Fruit fly (Drosophila melanogaster) whole organism, adult: ENCODE results near the gene Polr3E.

Experiments used
- CG11617 ChIP-seq: fragments of 200-800 bp; sonication (Bioruptor generic); optimal IDR thresholded peaks from 2 replicates; lab custom pipeline; 2017; ENCODE audit warnings: mild to moderate bottlenecking, missing biosample characterization, missing genetic modification reagents, missing genetic modification characterization
- CG12768 ChIP-seq: fragments of 200-800 bp; sonication (Bioruptor generic); optimal IDR thresholded peaks from 2 replicates; lab custom pipeline; 2017; ENCODE audit warnings: missing biosample characterization, missing genetic modification characterization, mild to moderate bottlenecking, moderate library complexity, missing genetic modification reagents
- Crg-1 ChIP-seq: fragments of 200-800 bp; sonication (Bioruptor generic); optimal IDR thresholded peaks from 2 replicates; lab custom pipeline; 2016; ENCODE audit warnings: missing biosample characterization, missing genetic modification characterization
- Hr96 ChIP-seq: fragments of 200-800 bp; sonication (Bioruptor generic); optimal IDR thresholded peaks from 2 replicates; lab custom pipeline; 2016; ENCODE audit warnings: missing biosample characterization, missing genetic modification characterization
- Mnt ChIP-seq: fragments of 200-800 bp; sonication (Bioruptor generic); optimal IDR thresholded peaks from 2 replicates; lab custom pipeline; 2016; ENCODE audit warnings: missing biosample characterization, mild to moderate bottlenecking, missing genetic modification characterization
- cic ChIP-seq: fragments of 200-800 bp; sonication (Bioruptor generic); optimal IDR thresholded peaks from 2 replicates; lab custom pipeline; 2017; ENCODE audit warnings: missing biosample characterization, mild to moderate bottlenecking, missing genetic modification characterization, moderate library complexity
- ovo ChIP-seq: fragments of 200-800 bp; sonication (Bioruptor generic); optimal IDR thresholded peaks from 2 replicates; lab custom pipeline; 2016; ENCODE audit warnings: missing biosample characterization, missing genetic modification characterization
- pad ChIP-seq: fragments of 200-800 bp; sonication (Bioruptor generic); optimal IDR thresholded peaks from 3 replicates; lab custom pipeline; 2017; ENCODE audit warnings: missing biosample characterization, missing genetic modification characterization, mild to moderate bottlenecking, moderate library complexity, missing genetic modification reagents
- toe ChIP-seq: fragments of 200-800 bp; sonication (Bioruptor generic); optimal IDR thresholded peaks from 2 replicates; lab custom pipeline; 2016; ENCODE audit warnings: missing biosample characterization, missing genetic modification characterization

DNA sequence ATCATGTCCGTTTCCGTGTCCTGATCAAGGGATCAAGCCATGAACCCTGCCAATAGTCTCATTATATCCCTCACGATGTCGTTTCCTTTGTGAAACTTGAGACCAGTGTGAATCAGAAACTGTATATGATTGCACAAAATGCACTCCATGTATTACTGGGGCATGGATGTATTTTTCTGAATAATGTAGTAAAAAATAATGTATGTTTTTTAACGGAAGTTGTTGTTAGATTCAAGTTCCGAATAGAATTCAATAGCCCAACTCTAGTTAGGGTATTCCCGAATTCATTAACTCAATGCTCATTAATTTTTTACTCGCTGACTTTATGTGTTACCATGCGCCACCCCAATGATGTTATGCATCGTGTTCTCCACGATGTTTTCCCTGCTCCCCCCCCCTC is 13.1 kb downstream of the Polr3E start:
- TF ChIP-seq CG12768 (no peak), toe (GFP tag; lab: Kevin White, UChicago) (no peak), Hr96 (GFP tag; lab: Kevin White, UChicago) (no peak), pad (GFP tag; lab: Kevin White, UChicago) (no peak), cic (GFP tag; lab: Kevin White, UChicago) (no peak), Mnt (GFP tag; lab: Kevin White, UChicago) (no peak), ovo (no peak), CG11617 (GFP tag; lab: Kevin White, UChicago) (no peak), Crg-1 (GFP tag; lab: Kevin White, UChicago) (no peak)
